Fruit fly (Drosophila melanogaster) whole organism, embryonic: ENCODE results near the gene CG9737.
A peak's percentile ranks its signal among the peaks of the same experiment; 100 is the strongest.

Experiments
- Abd-B ChIP-seq: fragments of 200-800 bp; sonication (Bioruptor generic); optimal IDR thresholded peaks from 2 replicates; lab custom pipeline; 2018; ENCODE audit warnings: missing biosample characterization, mild to moderate bottlenecking, missing genetic modification characterization, moderate library complexity
- Asciz ChIP-seq: fragments of 200-800 bp; sonication (Bioruptor generic); optimal IDR thresholded peaks from 2 replicates; lab custom pipeline; 2017; ENCODE audit warnings: missing biosample characterization, mild to moderate bottlenecking, missing genetic modification characterization, missing genetic modification reagents
- Atf-2 ChIP-seq: fragments of 200-800 bp; sonication (Bioruptor generic); optimal IDR thresholded peaks from 2 replicates; lab custom pipeline; 2016; ENCODE audit warnings: missing biosample characterization, missing genetic modification characterization
- Blimp-1 ChIP-seq: fragments of 200-800 bp; sonication (Bioruptor generic); optimal IDR thresholded peaks from 3 replicates; lab custom pipeline; 2018; ENCODE audit warnings: missing biosample characterization, missing genetic modification characterization, mild to moderate bottlenecking, moderate library complexity, missing genetic modification reagents
- CG10654 ChIP-seq: fragments of 200-800 bp; sonication (Bioruptor generic); optimal IDR thresholded peaks from 2 replicates; lab custom pipeline; 2016; ENCODE audit warnings: missing biosample characterization, missing genetic modification characterization
- CG12219 ChIP-seq: fragments of 200-800 bp; sonication (Bioruptor generic); optimal IDR thresholded peaks from 3 replicates; lab custom pipeline; 2018; ENCODE audit warnings: missing biosample characterization, mild to moderate bottlenecking, missing genetic modification characterization
- CG12744 ChIP-seq: fragments of 200-800 bp; sonication (Bioruptor generic); optimal IDR thresholded peaks from 2 replicates; lab custom pipeline; 2016; ENCODE audit warnings: missing biosample characterization, missing genetic modification characterization
- CG13424 ChIP-seq: fragments of 200-800 bp; sonication (Bioruptor generic); optimal IDR thresholded peaks from 2 replicates; lab custom pipeline; 2019; ENCODE audit warnings: missing biosample characterization, mild to moderate bottlenecking, missing genetic modification characterization, moderate library complexity
- CG15269 ChIP-seq: fragments of 200-800 bp; sonication (Bioruptor generic); optimal IDR thresholded peaks from 2 replicates; lab custom pipeline; 2018; ENCODE audit warnings: missing biosample characterization, mild to moderate bottlenecking, missing genetic modification characterization, moderate library complexity
- CG18262 ChIP-seq: fragments of 200-800 bp; optimal IDR thresholded peaks from 3 replicates; lab custom pipeline; 2019; ENCODE audit warnings: missing biosample characterization, mild to moderate bottlenecking, missing genetic modification characterization, moderate library complexity
- CG2116 ChIP-seq: fragments of 200-800 bp; sonication (Bioruptor generic); optimal IDR thresholded peaks from 3 replicates; lab custom pipeline; 2018; ENCODE audit warnings: missing biosample characterization, mild to moderate bottlenecking, missing genetic modification characterization
- CG2202 ChIP-seq: fragments of 200-800 bp; sonication (Bioruptor generic); optimal IDR thresholded peaks from 2 replicates; lab custom pipeline; 2018; ENCODE audit warnings: missing biosample characterization, mild to moderate bottlenecking, missing genetic modification characterization
- CG3065 ChIP-seq: fragments of 200-800 bp; sonication (Bioruptor generic); optimal IDR thresholded peaks from 2 replicates; lab custom pipeline; 2016; ENCODE audit warnings: missing biosample characterization, missing genetic modification characterization
- CG32767 ChIP-seq: fragments of 200-800 bp; sonication (Bioruptor generic); IDR thresholded peaks from 2 replicates; pipeline ENCODE4 v1.3.6; 2022; ENCODE audit warnings: missing biosample characterization, missing genetic modification characterization
- CG32772 ChIP-seq: fragments of 200-800 bp; sonication (Bioruptor generic); IDR thresholded peaks from 2 replicates; pipeline ENCODE4 v1.3.6; 2022; ENCODE audit warnings: missing biosample characterization, missing genetic modification characterization
- CG33557 ChIP-seq: fragments of 200-800 bp; sonication (Bioruptor generic); optimal IDR thresholded peaks from 2 replicates; lab custom pipeline; 2019; ENCODE audit warnings: missing biosample characterization, mild to moderate bottlenecking, missing genetic modification characterization, moderate library complexity
- CG4617 ChIP-seq: fragments of 200-800 bp; sonication (Bioruptor generic); optimal IDR thresholded peaks from 3 replicates; lab custom pipeline; 2016; ENCODE audit warnings: missing biosample characterization, missing genetic modification characterization, borderline replicate concordance
- CG6254 ChIP-seq: fragments of 200-800 bp; sonication (Bioruptor generic); optimal IDR thresholded peaks from 3 replicates; lab custom pipeline; 2017; ENCODE audit warnings: mild to moderate bottlenecking, missing biosample characterization, missing genetic modification reagents, missing genetic modification characterization
- CG6654 ChIP-seq: fragments of 200-800 bp; sonication (Bioruptor generic); optimal IDR thresholded peaks from 2 replicates; lab custom pipeline; 2017; ENCODE audit warnings: missing biosample characterization, mild to moderate bottlenecking, missing genetic modification characterization
- CG7928 ChIP-seq: fragments of 200-800 bp; sonication (Bioruptor generic); optimal IDR thresholded peaks from 2 replicates; lab custom pipeline; 2017; ENCODE audit warnings: missing biosample characterization, mild to moderate bottlenecking, missing genetic modification characterization
- CG8388 ChIP-seq: fragments of 200-800 bp; sonication (Bioruptor generic); optimal IDR thresholded peaks from 2 replicates; lab custom pipeline; 2019; ENCODE audit warnings: missing biosample characterization, mild to moderate bottlenecking, missing genetic modification characterization, moderate library complexity
- CG8924 ChIP-seq: fragments of 200-800 bp; optimal IDR thresholded peaks from 3 replicates; lab custom pipeline; 2019; ENCODE audit warnings: missing biosample characterization, mild to moderate bottlenecking, missing genetic modification characterization, moderate library complexity
- CG9797 ChIP-seq: fragments of 200-800 bp; sonication (Bioruptor generic); optimal IDR thresholded peaks from 3 replicates; lab custom pipeline; 2018; ENCODE audit warnings: missing biosample characterization, mild to moderate bottlenecking, missing genetic modification characterization
- CoRest ChIP-seq: fragments of 200-800 bp; sonication (Bioruptor generic); optimal IDR thresholded peaks from 3 replicates; lab custom pipeline; 2018; ENCODE audit warnings: missing biosample characterization, mild to moderate bottlenecking, missing genetic modification characterization, moderate library complexity
- CrebB ChIP-seq: fragments of 200-800 bp; sonication (Bioruptor generic); optimal IDR thresholded peaks from 3 replicates; lab custom pipeline; 2018; ENCODE audit warnings: missing biosample characterization, mild to moderate bottlenecking, missing genetic modification characterization
- Dad ChIP-seq: fragments of 200-800 bp; sonication (Bioruptor generic); optimal IDR thresholded peaks from 3 replicates; lab custom pipeline; 2016; ENCODE audit warnings: missing biosample characterization, missing genetic modification characterization
- Dref ChIP-seq: fragments of 200-800 bp; sonication (Bioruptor generic); IDR thresholded peaks from 2 replicates; pipeline ENCODE4 v1.3.6; 2022; ENCODE audit warnings: missing biosample characterization, missing genetic modification characterization
- HLH3B ChIP-seq: fragments of 200-800 bp; sonication (Bioruptor generic); IDR thresholded peaks from 2 replicates; pipeline ENCODE4 v1.3.6; 2022; ENCODE audit warnings: missing biosample characterization, missing genetic modification characterization
- Hr39 ChIP-seq: fragments of >200 bp; optimal IDR thresholded peaks from 2 replicates; lab custom pipeline; 2017
- Max ChIP-seq: fragments of 200-800 bp; sonication (Bioruptor generic); optimal IDR thresholded peaks from 2 replicates; lab custom pipeline; 2016; ENCODE audit warnings: missing biosample characterization, mild to moderate bottlenecking, missing genetic modification characterization
- Oli ChIP-seq: fragments of 200-800 bp; sonication (Bioruptor generic); optimal IDR thresholded peaks from 2 replicates; lab custom pipeline; 2018; ENCODE audit warnings: missing biosample characterization, mild to moderate bottlenecking, missing genetic modification characterization, moderate library complexity
- Stat92E ChIP-seq, 3 experiments: fragments of >200 bp in 2 of 3; fragments of 200-800 bp in 1 of 3; sonication (Bioruptor generic) in 1 of 3; optimal IDR thresholded peaks; 2 replicates each; lab custom pipeline; 2017 to 2019; ENCODE audit warnings: missing biosample characterization in 3 of 3, missing genetic modification characterization in 3 of 3, mild to moderate bottlenecking in 1 of 3, moderate library complexity in 1 of 3
- bsh ChIP-seq, 2 experiments: fragments of 200-800 bp; sonication (Bioruptor generic); optimal IDR thresholded peaks; 2 replicates each; lab custom pipeline; 2017 to 2018; ENCODE audit warnings: mild to moderate bottlenecking in 2 of 2, missing biosample characterization in 2 of 2, missing genetic modification characterization in 2 of 2, moderate library complexity in 1 of 2
- cad ChIP-seq: fragments of >200 bp; optimal IDR thresholded peaks from 2 replicates; lab custom pipeline; 2017; ENCODE audit warnings: missing biosample characterization, missing genetic modification characterization
- croc ChIP-seq: fragments of 200-800 bp; sonication (Bioruptor generic); conservative IDR thresholded peaks from 3 replicates; pipeline ENCODE4 v1.3.6; 2022; ENCODE audit warnings: missing biosample characterization, missing genetic modification characterization
- dpn ChIP-seq, 2 experiments: fragments of 200-800 bp; sonication (Bioruptor generic); optimal IDR thresholded peaks; 3 replicates each; lab custom pipeline; 2016; ENCODE audit warnings: missing biosample characterization in 2 of 2, missing genetic modification characterization in 2 of 2
- fru ChIP-seq: fragments of >200 bp; optimal IDR thresholded peaks from 2 replicates; lab custom pipeline; 2017
- inv ChIP-seq: fragments of 200-800 bp; sonication (Bioruptor generic); IDR thresholded peaks from 2 replicates; pipeline ENCODE4 v1.3.6; 2022; ENCODE audit warnings: missing biosample characterization, missing genetic modification characterization; ENCODE audit not compliant: partially characterized antibody
- jigr1 ChIP-seq: fragments of 200-800 bp; sonication (Bioruptor generic); IDR thresholded peaks from 3 replicates; pipeline ENCODE4 v1.3.6; 2022; ENCODE audit warnings: missing biosample characterization, missing genetic modification characterization
- lola ChIP-seq, 3 experiments: fragments of >200 bp in 2 of 3; fragments of 200-800 bp in 1 of 3; sonication (Bioruptor generic) in 1 of 3; optimal IDR thresholded peaks; 2 replicates each; lab custom pipeline; 2017 to 2019; ENCODE audit warnings: missing biosample characterization in 3 of 3, missing genetic modification characterization in 3 of 3, mild to moderate bottlenecking in 1 of 3, moderate library complexity in 1 of 3
- nom ChIP-seq: fragments of 200-800 bp; sonication (Bioruptor generic); optimal IDR thresholded peaks from 2 replicates; lab custom pipeline; 2017; ENCODE audit warnings: missing biosample characterization, missing genetic modification characterization, mild to moderate bottlenecking, moderate library complexity, missing genetic modification reagents
- p53 ChIP-seq: fragments of 200-800 bp; sonication (Bioruptor generic); optimal IDR thresholded peaks from 2 replicates; lab custom pipeline; 2016; ENCODE audit warnings: missing biosample characterization, missing genetic modification characterization
- ranshi ChIP-seq: fragments of 200-800 bp; sonication (Bioruptor generic); IDR thresholded peaks from 2 replicates; pipeline ENCODE4 v1.3.6; 2022; ENCODE audit warnings: missing biosample characterization, missing genetic modification characterization
- sc ChIP-seq, 3 experiments: fragments of >200 bp in 2 of 3; fragments of 200-800 bp in 1 of 3; sonication (Bioruptor generic) in 1 of 3; optimal IDR thresholded peaks; 2 replicates in 2 of 3; 3 replicates in 1 of 3; lab custom pipeline; 2017; ENCODE audit warnings: mild to moderate bottlenecking in 1 of 3, missing biosample characterization in 1 of 3, missing genetic modification characterization in 1 of 3, missing genetic modification reagents in 1 of 3
- slp2 ChIP-seq: fragments of 200-800 bp; sonication (Bioruptor generic); optimal IDR thresholded peaks from 2 replicates; lab custom pipeline; 2016; ENCODE audit warnings: missing biosample characterization, missing genetic modification characterization
- sna ChIP-seq: fragments of 200-800 bp; sonication (Bioruptor generic); IDR thresholded peaks from 2 replicates; pipeline ENCODE4 v1.3.6; 2022; ENCODE audit warnings: missing biosample characterization, missing genetic modification characterization; ENCODE audit not compliant: partially characterized antibody
- tap ChIP-seq: fragments of 200-800 bp; optimal IDR thresholded peaks from 3 replicates; lab custom pipeline; 2019; ENCODE audit warnings: missing biosample characterization, mild to moderate bottlenecking, missing genetic modification characterization, moderate library complexity
- ttk ChIP-seq: fragments of 200-800 bp; sonication (Bioruptor generic); IDR thresholded peaks from 2 replicates; pipeline ENCODE4 v2.1.2; 2022; ENCODE audit warnings: missing biosample characterization, missing genetic modification characterization
- unc-4 ChIP-seq: fragments of 200-800 bp; sonication (Bioruptor generic); IDR thresholded peaks from 2 replicates; pipeline ENCODE4 v1.3.6; 2022; ENCODE audit warnings: missing biosample characterization, missing genetic modification characterization; ENCODE audit not compliant: partially characterized antibody
- zfh2 ChIP-seq: fragments of 200-800 bp; sonication (Bioruptor generic); optimal IDR thresholded peaks from 2 replicates; lab custom pipeline; 2016; ENCODE audit warnings: missing biosample characterization, missing genetic modification characterization

CG9737 gene

dm6 chr3R:30191462-30191874, 51.6 kb downstream of the CG9737 start (continued):
- TF ChIP-seq CG12219 (GFP tag; lab: Kevin White, UChicago): peak; percentile 37
- peak; percentile 54 for TF ChIP-seq slp2
- no peak for TF ChIP-seq Dad (GFP tag; lab: Kevin White, UChicago)
- peak in 1 of 3 experiments; percentile 33 for TF ChIP-seq lola (GFP tag; optimal IDR thresholded peaks at IDR 0.05; lab: Kevin White, UChicago)
- TF ChIP-seq CG6254 (GFP tag; lab: Kevin White, UChicago): no peak
- no peak for TF ChIP-seq Max (GFP tag; lab: Kevin White, UChicago)
- peak in 1 of 2 experiments; percentile 55 for TF ChIP-seq dpn (GFP tag; optimal IDR thresholded peaks at IDR 0.05; lab: Kevin White, UChicago)
- no peak for TF ChIP-seq Stat92E (GFP tag; optimal IDR thresholded peaks at IDR 0.05; lab: Kevin White, UChicago)
- peak in 1 of 2 experiments; percentile 27 for TF ChIP-seq bsh (GFP tag; optimal IDR thresholded peaks at IDR 0.05; lab: Kevin White, UChicago)
- TF ChIP-seq inv (GFP tag; lab: Robert Waterston, UW): no peak
- TF ChIP-seq CG7928 (GFP tag; lab: Kevin White, UChicago): no peak
- TF ChIP-seq CrebB (tag; lab: Kevin White, UChicago): no peak
- no peak for TF ChIP-seq Dref (GFP tag; lab: Robert Waterston, UW)
- TF ChIP-seq ranshi (GFP tag; lab: Robert Waterston, UW): no peak
- TF ChIP-seq cad (GFP tag; lab: Kevin White, UChicago): no peak
- peak; percentile 33 for TF ChIP-seq Blimp-1
- peak; percentile 10 for TF ChIP-seq p53 (GFP tag; lab: Kevin White, UChicago)
- TF ChIP-seq tap (tag; lab: Kevin White, UChicago): no peak
- TF ChIP-seq unc-4: no peak
- TF ChIP-seq CG15269: peak; percentile 63
- no peak for TF ChIP-seq CG33557 (GFP tag; lab: Kevin White, UChicago)
- TF ChIP-seq CG8924 (tag; lab: Kevin White, UChicago): peak; percentile 12
- no peak for TF ChIP-seq CG2116 (GFP tag; lab: Kevin White, UChicago)
- no peak for TF ChIP-seq Asciz (GFP tag; lab: Kevin White, UChicago)
- TF ChIP-seq HLH3B (GFP tag; lab: Robert Waterston, UW): no peak
- peak; percentile 69 for TF ChIP-seq Oli
- no peak for TF ChIP-seq CG32767 (GFP tag; lab: Robert Waterston, UW)
- no peak for TF ChIP-seq CG12744 (GFP tag; lab: Kevin White, UChicago)
- TF ChIP-seq CG8388 (GFP tag; lab: Kevin White, UChicago): peak; percentile 8
- TF ChIP-seq ttk (GFP tag; lab: Robert Waterston, UW): no peak
- TF ChIP-seq CoRest (tag; lab: Kevin White, UChicago): peak; percentile 63
- TF ChIP-seq sna (GFP tag; lab: Robert Waterston, UW): no peak
- TF ChIP-seq CG4617: no peak
- TF ChIP-seq Hr39 (lab: Kevin White, UChicago): no peak
- no peak for TF ChIP-seq CG3065 (GFP tag; lab: Kevin White, UChicago)
- TF ChIP-seq CG18262 (tag; lab: Kevin White, UChicago): peak; percentile 58
- no peak for TF ChIP-seq CG2202 (tag; lab: Kevin White, UChicago)
- no peak for TF ChIP-seq CG32772 (GFP tag; lab: Robert Waterston, UW)
- no peak for TF ChIP-seq fru (lab: Kevin White, UChicago)
- TF ChIP-seq croc (GFP tag; lab: Robert Waterston, UW): no peak; the same call in 2 of the 3 replicates
- peak; percentile 37 for TF ChIP-seq Atf-2 (GFP tag; lab: Kevin White, UChicago)
- TF ChIP-seq sc (optimal IDR thresholded peaks at IDR 0.05; lab: Kevin White, UChicago): no peak
- peak; percentile 30 for TF ChIP-seq sc (GFP tag; optimal IDR thresholded peaks at IDR 0.05; lab: Kevin White, UChicago)
- TF ChIP-seq jigr1 (GFP tag; lab: Robert Waterston, UW): no peak
- peak; percentile 35 for TF ChIP-seq Abd-B (GFP tag; lab: Kevin White, UChicago)
- peak; percentile 32 for TF ChIP-seq zfh2 (GFP tag; lab: Kevin White, UChicago)
- no peak for TF ChIP-seq CG10654 (GFP tag; lab: Kevin White, UChicago)
- TF ChIP-seq CG6654 (GFP tag; lab: Kevin White, UChicago): no peak
- peak; percentile 45 for TF ChIP-seq CG13424 (tag; lab: Kevin White, UChicago)
- no peak for TF ChIP-seq nom (GFP tag; lab: Kevin White, UChicago)
- no peak for TF ChIP-seq CG9797 (GFP tag; lab: Kevin White, UChicago)
